Fruit fly (Drosophila melanogaster) whole organism, embryonic: ENCODE results near the gene RpL32.

Experiments
- Atf3 ChIP-seq: fragments of 200-800 bp; sonication (Bioruptor generic); optimal IDR thresholded peaks from 3 replicates; lab custom pipeline; 2016; ENCODE audit warnings: missing biosample characterization, missing genetic modification characterization
- Atf6 ChIP-seq: fragments of 200-800 bp; sonication (Bioruptor generic); IDR thresholded peaks from 2 replicates; pipeline ENCODE4 v1.3.6; 2022; ENCODE audit warnings: missing biosample characterization, missing genetic modification characterization
- Awh ChIP-seq: fragments of 200-800 bp; sonication (Bioruptor generic); IDR thresholded peaks from 2 replicates; pipeline ENCODE4, ENCODE4 v1.3.6; 2022; ENCODE audit warnings: missing biosample characterization, missing genetic modification characterization
- CG11398 ChIP-seq: fragments of 200-800 bp; sonication (Bioruptor generic); optimal IDR thresholded peaks from 2 replicates; lab custom pipeline; 2016; ENCODE audit warnings: missing biosample characterization, missing genetic modification characterization
- CG12391 ChIP-seq: fragments of 200-800 bp; sonication (Bioruptor generic); optimal IDR thresholded peaks from 3 replicates; lab custom pipeline; 2018; ENCODE audit warnings: missing biosample characterization, mild to moderate bottlenecking, missing genetic modification characterization, moderate library complexity
- CG13123 ChIP-seq: fragments of 200-800 bp; sonication (Bioruptor generic); optimal IDR thresholded peaks from 2 replicates; lab custom pipeline; 2016; ENCODE audit warnings: missing biosample characterization, missing genetic modification characterization
- CG13624 ChIP-seq: fragments of 200-800 bp; sonication (Bioruptor generic); optimal IDR thresholded peaks from 2 replicates; lab custom pipeline; 2016; ENCODE audit warnings: missing biosample characterization, missing genetic modification characterization
- CG14050 ChIP-seq: fragments of 200-800 bp; sonication (Bioruptor generic); IDR thresholded peaks from 3 replicates; pipeline ENCODE4 v1.3.6; 2022; ENCODE audit warnings: missing biosample characterization, missing genetic modification characterization
- CG14667 ChIP-seq: fragments of 200-800 bp; sonication (Bioruptor generic); IDR thresholded peaks from 2 replicates; pipeline ENCODE4 v1.3.6; 2022; ENCODE audit warnings: missing biosample characterization, missing genetic modification characterization
- CG14710 ChIP-seq: fragments of 200-800 bp; sonication (Bioruptor generic); optimal IDR thresholded peaks from 3 replicates; lab custom pipeline; 2019; ENCODE audit warnings: missing biosample characterization, mild to moderate bottlenecking, missing genetic modification characterization, moderate library complexity
- CG14860 ChIP-seq: fragments of 200-800 bp; sonication (Bioruptor generic); IDR thresholded peaks from 3 replicates; pipeline ENCODE4 v1.3.6; 2022; ENCODE audit warnings: missing biosample characterization, missing genetic modification characterization; ENCODE audit not compliant: partially characterized antibody
- CG14965 ChIP-seq: fragments of 200-800 bp; sonication (Bioruptor generic); optimal IDR thresholded peaks from 2 replicates; lab custom pipeline; 2016; ENCODE audit warnings: missing biosample characterization, missing genetic modification characterization, borderline replicate concordance
- CG15073 ChIP-seq: fragments of 200-800 bp; sonication (Bioruptor generic); optimal IDR thresholded peaks from 2 replicates; lab custom pipeline; 2016; ENCODE audit warnings: missing biosample characterization, missing genetic modification characterization
- CG15479 ChIP-seq: fragments of 200-800 bp; sonication (Bioruptor generic); optimal IDR thresholded peaks from 3 replicates; lab custom pipeline; 2019; ENCODE audit warnings: missing biosample characterization, mild to moderate bottlenecking, missing genetic modification characterization, moderate library complexity
- CG15601 ChIP-seq: fragments of 200-800 bp; sonication (Bioruptor generic); optimal IDR thresholded peaks from 3 replicates; lab custom pipeline; 2019; ENCODE audit warnings: missing biosample characterization, mild to moderate bottlenecking, missing genetic modification characterization, moderate library complexity
- CG2120 ChIP-seq: fragments of 200-800 bp; sonication (Bioruptor generic); optimal IDR thresholded peaks from 3 replicates; lab custom pipeline; 2016; ENCODE audit warnings: missing biosample characterization, missing genetic modification characterization
- CG2129 ChIP-seq: fragments of 200-800 bp; sonication (Bioruptor generic); IDR thresholded peaks from 2 replicates; pipeline ENCODE4 v1.3.6; 2022; ENCODE audit warnings: missing biosample characterization, missing genetic modification characterization; ENCODE audit not compliant: partially characterized antibody
- CG4424 ChIP-seq: fragments of 200-800 bp; sonication (Bioruptor generic); optimal IDR thresholded peaks from 3 replicates; lab custom pipeline; 2016; ENCODE audit warnings: missing biosample characterization, missing genetic modification characterization
- CG4617 ChIP-seq: fragments of 200-800 bp; sonication (Bioruptor generic); optimal IDR thresholded peaks from 3 replicates; lab custom pipeline; 2016; ENCODE audit warnings: missing biosample characterization, missing genetic modification characterization, borderline replicate concordance
- CG5180 ChIP-seq: fragments of 200-800 bp; sonication (Bioruptor generic); optimal IDR thresholded peaks from 3 replicates; lab custom pipeline; 2017; ENCODE audit warnings: missing biosample characterization, missing genetic modification characterization, mild to moderate bottlenecking, moderate library complexity, missing genetic modification reagents
- CG6791 ChIP-seq: fragments of 200-800 bp; sonication (Bioruptor generic); IDR thresholded peaks from 3 replicates; pipeline ENCODE4 v1.3.6; 2022; ENCODE audit warnings: missing biosample characterization, missing genetic modification characterization; ENCODE audit not compliant: partially characterized antibody
- CG7963 ChIP-seq: fragments of 200-800 bp; sonication (Bioruptor generic); IDR thresholded peaks from 3 replicates; pipeline ENCODE4 v1.3.6; 2022; ENCODE audit warnings: missing biosample characterization, missing genetic modification characterization; ENCODE audit not compliant: partially characterized antibody
- Dll ChIP-seq: fragments of 200-800 bp; sonication (Bioruptor generic); IDR thresholded peaks from 4 replicates; pipeline ENCODE4 v1.3.6; 2022; ENCODE audit warnings: missing biosample characterization, missing genetic modification characterization; ENCODE audit not compliant: partially characterized antibody
- ERR ChIP-seq: fragments of 200-800 bp; sonication (Bioruptor generic); optimal IDR thresholded peaks from 2 replicates; lab custom pipeline; 2016; ENCODE audit warnings: missing biosample characterization, missing genetic modification characterization
- HHEX ChIP-seq: fragments of 200-800 bp; sonication (Bioruptor generic); optimal IDR thresholded peaks from 3 replicates; lab custom pipeline; 2017; ENCODE audit warnings: missing biosample characterization, mild to moderate bottlenecking, missing genetic modification characterization, missing genetic modification reagents
- HmgD ChIP-seq: fragments of 200-800 bp; sonication (Bioruptor generic); optimal IDR thresholded peaks from 3 replicates; lab custom pipeline; 2016; ENCODE audit warnings: missing biosample characterization, missing genetic modification characterization
- NC2β ChIP-seq: fragments of 200-800 bp; sonication (Bioruptor generic); optimal IDR thresholded peaks from 2 replicates; lab custom pipeline; 2016; ENCODE audit warnings: missing biosample characterization, missing genetic modification characterization
- Ssrp ChIP-seq: fragments of 200-800 bp; sonication (Bioruptor generic); optimal IDR thresholded peaks from 2 replicates; lab custom pipeline; 2018; ENCODE audit warnings: missing biosample characterization, mild to moderate bottlenecking, missing genetic modification characterization, moderate library complexity
- Vsx1 ChIP-seq: fragments of 200-800 bp; sonication (Bioruptor generic); optimal IDR thresholded peaks from 2 replicates; lab custom pipeline; 2017; ENCODE audit warnings: missing biosample characterization, mild to moderate bottlenecking, missing genetic modification characterization, missing genetic modification reagents
- ato ChIP-seq: fragments of 200-800 bp; sonication (Bioruptor generic); IDR thresholded peaks from 2 replicates; pipeline ENCODE4 v1.3.6; 2022; ENCODE audit warnings: missing biosample characterization, missing genetic modification characterization; ENCODE audit not compliant: partially characterized antibody
- croc ChIP-seq: fragments of 200-800 bp; sonication (Bioruptor generic); conservative IDR thresholded peaks from 3 replicates; pipeline ENCODE4 v1.3.6; 2022; ENCODE audit warnings: missing biosample characterization, missing genetic modification characterization
- disco-r ChIP-seq: fragments of 200-800 bp; sonication (Bioruptor generic); optimal IDR thresholded peaks from 2 replicates; lab custom pipeline; 2016; ENCODE audit warnings: missing biosample characterization, missing genetic modification characterization
- fd96Cb ChIP-seq: fragments of 200-800 bp; sonication (Bioruptor generic); optimal IDR thresholded peaks from 2 replicates; lab custom pipeline; 2018; ENCODE audit warnings: missing biosample characterization, mild to moderate bottlenecking, missing genetic modification characterization, moderate library complexity
- gcm ChIP-seq: fragments of 200-800 bp; sonication (Bioruptor generic); optimal IDR thresholded peaks from 2 replicates; lab custom pipeline; 2019; ENCODE audit warnings: missing biosample characterization, mild to moderate bottlenecking, missing genetic modification characterization, moderate library complexity
- gro ChIP-seq: fragments of 200-800 bp; sonication (Bioruptor generic); optimal IDR thresholded peaks from 2 replicates; lab custom pipeline; 2016; ENCODE audit warnings: missing biosample characterization, missing genetic modification characterization
- her ChIP-seq: fragments of 200-800 bp; sonication (Bioruptor generic); optimal IDR thresholded peaks from 2 replicates; lab custom pipeline; 2016; ENCODE audit warnings: missing biosample characterization, missing genetic modification characterization
- hth ChIP-seq: fragments of >200 bp; optimal IDR thresholded peaks from 2 replicates; lab custom pipeline; 2017; ENCODE audit warnings: inconsistent platforms
- klu ChIP-seq: fragments of 200-800 bp; sonication (Bioruptor generic); IDR thresholded peaks from 2 replicates; pipeline ENCODE4 v1.3.6; 2022; ENCODE audit warnings: missing biosample characterization, missing genetic modification characterization
- pan ChIP-seq, 4 experiments: fragments of >200 bp in 3 of 4; fragments of 200-800 bp in 1 of 4; sonication (Bioruptor generic) in 1 of 4; optimal IDR thresholded peaks in 3 of 4; IDR thresholded peaks in 1 of 4; 2 replicates each; pipeline versions ENCODE4 v1.3.6 to Lab custom; 2017 to 2022; ENCODE audit warnings: missing biosample characterization in 2 of 4, missing genetic modification characterization in 2 of 4, mixed read lengths in 1 of 4
- peb ChIP-seq: fragments of 200-800 bp; sonication (Bioruptor generic); IDR thresholded peaks from 2 replicates; pipeline ENCODE4 v1.3.6; 2022; ENCODE audit warnings: missing biosample characterization, missing genetic modification characterization
- pum ChIP-seq: fragments of 200-800 bp; sonication (Bioruptor generic); optimal IDR thresholded peaks from 2 replicates; lab custom pipeline; 2016; ENCODE audit warnings: missing biosample characterization, missing genetic modification characterization
- seq ChIP-seq: fragments of 200-800 bp; sonication (Bioruptor generic); IDR thresholded peaks from 2 replicates; pipeline ENCODE4 v1.3.6; 2022; ENCODE audit warnings: missing biosample characterization, missing genetic modification characterization
- slbo ChIP-seq: fragments of 200-800 bp; sonication (Bioruptor generic); IDR thresholded peaks from 2 replicates; pipeline ENCODE4 v1.3.6; 2022; ENCODE audit warnings: missing biosample characterization, missing genetic modification characterization
- sqz ChIP-seq: fragments of 200-800 bp; sonication (Bioruptor generic); optimal IDR thresholded peaks from 3 replicates; lab custom pipeline; 2018; ENCODE audit warnings: missing biosample characterization, mild to moderate bottlenecking, missing genetic modification characterization
- trem ChIP-seq: fragments of 200-800 bp; optimal IDR thresholded peaks from 3 replicates; lab custom pipeline; 2019; ENCODE audit warnings: missing biosample characterization, mild to moderate bottlenecking, missing genetic modification characterization, moderate library complexity
- tx ChIP-seq: fragments of 200-800 bp; sonication (Bioruptor generic); optimal IDR thresholded peaks from 2 replicates; lab custom pipeline; 2016; ENCODE audit warnings: missing biosample characterization, missing genetic modification characterization
- wdn ChIP-seq: fragments of 200-800 bp; sonication (Bioruptor generic); IDR thresholded peaks from 2 replicates; pipeline ENCODE4 v1.3.6; 2022; ENCODE audit warnings: missing biosample characterization, missing genetic modification characterization
- wor ChIP-seq: fragments of 200-800 bp; sonication (Bioruptor generic); IDR thresholded peaks from 2 replicates; pipeline ENCODE4 v1.3.6; 2022; ENCODE audit warnings: missing biosample characterization, missing genetic modification characterization
- zfh2 ChIP-seq: fragments of 200-800 bp; sonication (Bioruptor generic); optimal IDR thresholded peaks from 2 replicates; lab custom pipeline; 2016; ENCODE audit warnings: missing biosample characterization, missing genetic modification characterization

Gene RpL32

dm6 chr3R:29997607-29998236, 48.2 kb downstream of the RpL32 start, which contains the start of the genes CG15525 and CG11504 (continued):
- TF ChIP-seq hth (no peak), peb (GFP tag; lab: Robert Waterston, UW) (no peak), gcm (GFP tag; lab: Kevin White, UChicago) (peak; percentile 26), ERR (GFP tag; lab: Kevin White, UChicago) (peak; percentile 10), Dll (GFP tag; lab: Robert Waterston, UW) (peak; percentile 92), CG11398 (GFP tag; lab: Kevin White, UChicago) (no peak), CG15073 (GFP tag; lab: Kevin White, UChicago) (no peak), CG13123 (GFP tag; lab: Kevin White, UChicago) (peak; percentile 5), fd96Cb (tag; lab: Kevin White, UChicago) (peak; percentile 33), CG14710 (tag; lab: Kevin White, UChicago) (peak; percentile 72), HmgD (GFP tag; lab: Kevin White, UChicago) (peak; percentile 10), her (GFP tag; lab: Kevin White, UChicago) (no peak), CG4424 (GFP tag; lab: Kevin White, UChicago) (peak; percentile 53), CG14965 (no peak), zfh2 (peak; percentile 56), croc (no peak; the same call in 2 of the 3 replicates), sqz (GFP tag; lab: Kevin White, UChicago) (no peak), CG5180 (GFP tag; lab: Kevin White, UChicago) (no peak), CG2120 (GFP tag; lab: Kevin White, UChicago) (peak; percentile 75), CG4617 (GFP tag; lab: Kevin White, UChicago) (peak; percentile 96), CG15479 (GFP tag; lab: Kevin White, UChicago) (peak; percentile 79), pan (optimal IDR thresholded peaks at IDR 0.05; lab: Kevin White, UChicago) (no peak), pan (GFP tag; optimal IDR thresholded peaks at IDR 0.05 in 1 of 2, IDR thresholded peaks at IDR 0.05 in 1 of 2) (no peak), wor (no peak), gro (GFP tag; lab: Kevin White, UChicago) (peak; percentile 53), klu (peak; percentile 37; the same call in 1 of the 2 replicates), pum (GFP tag; lab: Kevin White, UChicago) (peak; percentile 47), ato (GFP tag; lab: Robert Waterston, UW) (peak; percentile 71; the same call in 1 of the 2 replicates), CG12391 (tag; lab: Kevin White, UChicago) (peak; percentile 78), Awh (GFP tag; lab: Robert Waterston, UW) (no peak), NC2β (peak; percentile 3), CG14860 (GFP tag; lab: Robert Waterston, UW) (peak; percentile 87), CG14050 (GFP tag; lab: Robert Waterston, UW) (no peak), Atf3 (GFP tag; lab: Kevin White, UChicago) (no peak), Vsx1 (GFP tag; lab: Kevin White, UChicago) (no peak), Ssrp (tag; lab: Kevin White, UChicago) (peak; percentile 29), CG6791 (GFP tag; lab: Robert Waterston, UW) (peak; percentile 79), CG2129 (peak; percentile 78), slbo (GFP tag; lab: Robert Waterston, UW) (peak; percentile 84), CG7963 (GFP tag; lab: Robert Waterston, UW) (peak; percentile 54; the same call in 2 of the 3 replicates), disco-r (no peak), trem (tag; lab: Kevin White, UChicago) (peak; percentile 85), tx (GFP tag; lab: Kevin White, UChicago) (peak; percentile 56), wdn (GFP tag; lab: Robert Waterston, UW) (no peak), seq (GFP tag; lab: Robert Waterston, UW) (peak; percentile 36; the same call in 1 of the 2 replicates), HHEX (GFP tag; lab: Kevin White, UChicago) (no peak), CG13624 (peak; percentile 65), CG14667 (GFP tag; lab: Robert Waterston, UW) (peak; percentile 31; the same call in 1 of the 2 replicates), Atf6 (GFP tag; lab: Robert Waterston, UW) (peak; percentile 63; the same call in 1 of the 2 replicates), CG15601 (peak; percentile 29)
